Worm (Caenorhabditis elegans) whole organism, L3 larva: ENCODE measurements around the gene melo-1.

Experiments used
- ceh-82 ChIP-seq: fragments of 150-350 bp; optimal IDR thresholded peaks from 2 replicates; lab custom pipeline; 2014; ENCODE audit warnings: missing biosample characterization, missing genetic modification characterization
- ceh-9 ChIP-seq: sonication (generic microtip); optimal IDR thresholded peaks from 2 replicates; lab custom pipeline; 2018; ENCODE audit warnings: missing biosample characterization, missing genetic modification characterization
- egl-27 ChIP-seq: sonication (generic microtip); optimal IDR thresholded peaks from 4 replicates; lab custom pipeline; 2017; ENCODE audit warnings: missing biosample characterization, missing genetic modification reagents, missing genetic modification characterization
- elt-3 ChIP-seq, 3 experiments: fragments of 150-350 bp in 1 of 3; sonication (generic microtip) in 2 of 3; optimal IDR thresholded peaks; 2 replicates in 2 of 3; 4 replicates in 1 of 3; lab custom pipeline; 2014 to 2017; ENCODE audit warnings: missing biosample characterization in 3 of 3, missing genetic modification characterization in 3 of 3
- hmg-11 ChIP-seq: sonication (generic microtip); optimal IDR thresholded peaks from 2 replicates; lab custom pipeline; 2016; ENCODE audit warnings: missing genetic modification characterization, missing compliant biosample characterization
- lin-39 ChIP-seq: fragments of 150-350 bp; optimal IDR thresholded peaks from 2 replicates; lab custom pipeline; 2018; ENCODE audit warnings: missing biosample characterization, missing genetic modification reagents, missing genetic modification characterization
- mdl-1 ChIP-seq: fragments of 150-350 bp; optimal IDR thresholded peaks from 2 replicates; lab custom pipeline; 2014; ENCODE audit warnings: missing biosample characterization, missing genetic modification characterization
- nfya-1 ChIP-seq: sonication (generic microtip); optimal IDR thresholded peaks from 2 replicates; lab custom pipeline; 2017; ENCODE audit warnings: missing genetic modification characterization, mild to moderate bottlenecking, missing compliant biosample characterization, antibody characterized with exemption, moderate library complexity; ENCODE audit not compliant: insufficient read depth
- nhr-43 ChIP-seq: sonication (generic microtip); optimal IDR thresholded peaks from 2 replicates; lab custom pipeline; 2016; ENCODE audit warnings: mild to moderate bottlenecking, missing genetic modification characterization, missing compliant biosample characterization; ENCODE audit not compliant: poor library complexity, severe bottlenecking
- nhr-77 ChIP-seq: fragments of 150-350 bp; optimal IDR thresholded peaks from 2 replicates; lab custom pipeline; 2014; ENCODE audit warnings: missing biosample characterization, missing genetic modification characterization
- pqm-1 ChIP-seq: fragments of 150-350 bp; optimal IDR thresholded peaks from 2 replicates; lab custom pipeline; 2017; ENCODE audit warnings: missing biosample characterization, missing genetic modification characterization, inconsistent platforms
- skn-1 ChIP-seq: fragments of 150-350 bp; optimal IDR thresholded peaks from 2 replicates; lab custom pipeline; 2014; ENCODE audit warnings: missing biosample characterization, missing genetic modification characterization
- tbx-2 ChIP-seq: sonication (generic microtip); optimal IDR thresholded peaks from 2 replicates; lab custom pipeline; 2016; ENCODE audit warnings: mild to moderate bottlenecking, missing genetic modification characterization, missing compliant biosample characterization
- unc-62 ChIP-seq: fragments of 150-350 bp; sonication (generic microtip); optimal IDR thresholded peaks from 4 replicates; lab custom pipeline; 2014; ENCODE audit warnings: missing biosample characterization, missing genetic modification reagents, missing genetic modification characterization

ce11 chrIV:14799186-14799585 lies 12.4 kb downstream of the melo-1 start, which contains the start of gene Y57G11C.14:
- no peak for TF ChIP-seq lin-39
- TF ChIP-seq tbx-2 (tag; lab: Kevin White, UChicago) = no peak
- no peak for TF ChIP-seq unc-62 (GFP tag; lab: Kevin White, UChicago)
- no peak for TF ChIP-seq nhr-77 (tag; lab: Kevin White, UChicago)
- no peak for TF ChIP-seq egl-27 (tag; lab: Kevin White, UChicago)
- no peak for TF ChIP-seq skn-1 (tag; lab: Kevin White, UChicago)
- TF ChIP-seq pqm-1 (tag; lab: Kevin White, UChicago) = no peak
- TF ChIP-seq nfya-1 = no peak
- no peak for TF ChIP-seq elt-3 (tag; optimal IDR thresholded peaks at IDR 0.05; lab: Kevin White, UChicago)
- no peak for TF ChIP-seq ceh-82
- TF ChIP-seq mdl-1 = no peak
- no peak for TF ChIP-seq hmg-11 (tag; lab: Kevin White, UChicago)
- no peak for TF ChIP-seq ceh-9 (tag; lab: Kevin White, UChicago)
- no peak for TF ChIP-seq nhr-43 (tag; lab: Kevin White, UChicago)
